Worm (Caenorhabditis elegans) whole organism, L4/young adult: ENCODE results near the gene spp-11.

Experiments
- W03F9.2 ChIP-seq: fragments of 150-350 bp; optimal IDR thresholded peaks from 2 replicates; lab custom pipeline; 2014; ENCODE audit warnings: missing biosample characterization, missing genetic modification characterization
- dao-5 ChIP-seq: sonication (generic microtip); optimal IDR thresholded peaks from 2 replicates; lab custom pipeline; 2016; ENCODE audit warnings: missing genotype, missing genetic modification characterization, moderate library complexity, missing compliant biosample characterization
- him-1 ChIP-seq: sonication (generic microtip); optimal IDR thresholded peaks from 2 replicates; lab custom pipeline; 2016; ENCODE audit warnings: missing genotype, missing genetic modification reagents, missing genetic modification characterization, missing compliant biosample characterization

ce11 chrII:6373361-6373760, 33.8 kb downstream of the spp-11 start:
- TF ChIP-seq dao-5 (tag; lab: Kevin White, UChicago) (no peak), W03F9.2 (tag; lab: Kevin White, UChicago) (no peak), him-1 (no peak)
